Fruit fly (Drosophila melanogaster) whole organism, embryonic: ENCODE results near the gene plum.

Experiments used
- Asciz ChIP-seq: fragments of 200-800 bp; sonication (Bioruptor generic); optimal IDR thresholded peaks from 2 replicates; lab custom pipeline; 2017; ENCODE audit warnings: missing biosample characterization, mild to moderate bottlenecking, missing genetic modification characterization, missing genetic modification reagents
- CG10209 ChIP-seq: fragments of 200-800 bp; sonication (Bioruptor generic); optimal IDR thresholded peaks from 3 replicates; lab custom pipeline; 2017; ENCODE audit warnings: missing biosample characterization, mild to moderate bottlenecking, missing genetic modification characterization, missing genetic modification reagents
- CG10274 ChIP-seq: fragments of 200-800 bp; sonication (Bioruptor generic); optimal IDR thresholded peaks from 3 replicates; lab custom pipeline; 2017; ENCODE audit warnings: missing biosample characterization, mild to moderate bottlenecking, missing genetic modification characterization
- CG10959 ChIP-seq: fragments of 200-800 bp; sonication (Bioruptor generic); IDR thresholded peaks from 2 replicates; pipeline ENCODE4 v1.3.6; 2022; ENCODE audit warnings: missing biosample characterization, missing genetic modification characterization
- CG12744 ChIP-seq: fragments of 200-800 bp; sonication (Bioruptor generic); optimal IDR thresholded peaks from 2 replicates; lab custom pipeline; 2016; ENCODE audit warnings: missing biosample characterization, missing genetic modification characterization
- CG12769 ChIP-seq: fragments of 200-800 bp; sonication (Bioruptor generic); optimal IDR thresholded peaks from 2 replicates; lab custom pipeline; 2019; ENCODE audit warnings: missing biosample characterization, mild to moderate bottlenecking, missing genetic modification characterization, moderate library complexity
- CG13775 ChIP-seq: fragments of 200-800 bp; sonication (Bioruptor generic); optimal IDR thresholded peaks from 3 replicates; lab custom pipeline; 2017; ENCODE audit warnings: missing biosample characterization, mild to moderate bottlenecking, missing genetic modification characterization
- CG17568 ChIP-seq: fragments of 200-800 bp; sonication (Bioruptor generic); optimal IDR thresholded peaks from 2 replicates; lab custom pipeline; 2018; ENCODE audit warnings: missing biosample characterization, mild to moderate bottlenecking, missing genetic modification characterization, moderate library complexity
- CG18619 ChIP-seq: fragments of 200-800 bp; sonication (Bioruptor generic); optimal IDR thresholded peaks from 3 replicates; lab custom pipeline; 2017; ENCODE audit warnings: missing biosample characterization, mild to moderate bottlenecking, missing genetic modification characterization
- CG2202 ChIP-seq: fragments of 200-800 bp; sonication (Bioruptor generic); optimal IDR thresholded peaks from 2 replicates; lab custom pipeline; 2018; ENCODE audit warnings: missing biosample characterization, mild to moderate bottlenecking, missing genetic modification characterization
- CG2875 ChIP-seq: fragments of 200-800 bp; sonication (Bioruptor generic); optimal IDR thresholded peaks from 2 replicates; lab custom pipeline; 2017; ENCODE audit warnings: missing biosample characterization, mild to moderate bottlenecking, missing genetic modification characterization, missing genetic modification reagents
- CG30020 ChIP-seq: fragments of 200-800 bp; optimal IDR thresholded peaks from 2 replicates; lab custom pipeline; 2019; ENCODE audit warnings: missing biosample characterization, mild to moderate bottlenecking, missing genetic modification characterization, moderate library complexity
- CG31388 ChIP-seq: fragments of 200-800 bp; sonication (Bioruptor generic); optimal IDR thresholded peaks from 2 replicates; lab custom pipeline; 2016; ENCODE audit warnings: missing biosample characterization, missing genetic modification characterization
- CG3163 ChIP-seq: fragments of 200-800 bp; sonication (Bioruptor generic); optimal IDR thresholded peaks from 3 replicates; lab custom pipeline; 2016; ENCODE audit warnings: missing biosample characterization, missing genetic modification characterization
- CG4282 ChIP-seq: fragments of 200-800 bp; sonication (Bioruptor generic); optimal IDR thresholded peaks from 2 replicates; lab custom pipeline; 2016; ENCODE audit warnings: missing biosample characterization, missing genetic modification characterization
- CG4360 ChIP-seq: fragments of 200-800 bp; sonication (Bioruptor generic); IDR thresholded peaks from 2 replicates; pipeline ENCODE4 v1.3.6; 2022; ENCODE audit warnings: missing biosample characterization, missing genetic modification characterization
- CG4617 ChIP-seq: fragments of 200-800 bp; sonication (Bioruptor generic); optimal IDR thresholded peaks from 3 replicates; lab custom pipeline; 2016; ENCODE audit warnings: missing biosample characterization, missing genetic modification characterization, borderline replicate concordance
- CG7987 ChIP-seq: fragments of 200-800 bp; sonication (Bioruptor generic); optimal IDR thresholded peaks from 2 replicates; lab custom pipeline; 2018; ENCODE audit warnings: missing biosample characterization, mild to moderate bottlenecking, missing genetic modification characterization, moderate library complexity
- CG8359 ChIP-seq: fragments of 200-800 bp; sonication (Bioruptor generic); optimal IDR thresholded peaks from 2 replicates; lab custom pipeline; 2017; ENCODE audit warnings: missing biosample characterization, mild to moderate bottlenecking, missing genetic modification characterization, borderline replicate concordance
- Dp ChIP-seq: fragments of 200-800 bp; sonication (Bioruptor generic); optimal IDR thresholded peaks from 2 replicates; lab custom pipeline; 2018; ENCODE audit warnings: missing biosample characterization, mild to moderate bottlenecking, missing genetic modification characterization, moderate library complexity
- HLH54F ChIP-seq: fragments of 200-800 bp; sonication (Bioruptor generic); optimal IDR thresholded peaks from 3 replicates; lab custom pipeline; 2016; ENCODE audit warnings: missing biosample characterization, missing genetic modification characterization
- NFAT ChIP-seq: fragments of 200-800 bp; sonication (Bioruptor generic); IDR thresholded peaks from 2 replicates; pipeline ENCODE4 v1.3.6; 2022; ENCODE audit warnings: missing biosample characterization, missing genetic modification characterization
- Poxn ChIP-seq: fragments of 200-800 bp; sonication (Bioruptor generic); IDR thresholded peaks from 2 replicates; pipeline ENCODE4 v1.3.6; 2022; ENCODE audit warnings: missing biosample characterization, missing genetic modification characterization
- Trl ChIP-seq, 3 experiments: fragments of >200 bp in 2 of 3; fragments of 200-800 bp in 1 of 3; sonication (Bioruptor generic) in 1 of 3; optimal IDR thresholded peaks; 2 replicates in 1 of 3; 3 replicates in 2 of 3; lab custom pipeline; 2016 to 2017; ENCODE audit warnings: missing biosample characterization in 1 of 3, missing genetic modification characterization in 1 of 3
- Vsx1 ChIP-seq: fragments of 200-800 bp; sonication (Bioruptor generic); optimal IDR thresholded peaks from 2 replicates; lab custom pipeline; 2017; ENCODE audit warnings: missing biosample characterization, mild to moderate bottlenecking, missing genetic modification characterization, missing genetic modification reagents
- Xrp1 ChIP-seq: fragments of 200-800 bp; sonication (Bioruptor generic); IDR thresholded peaks from 2 replicates; pipeline ENCODE4 v1.3.6; 2022; ENCODE audit warnings: missing biosample characterization, missing genetic modification characterization
- bowl ChIP-seq: fragments of 200-800 bp; sonication (Bioruptor generic); IDR thresholded peaks from 2 replicates; pipeline ENCODE4 v1.3.6; 2022; ENCODE audit warnings: missing biosample characterization, missing genetic modification characterization
- da ChIP-seq: fragments of 200-800 bp; sonication (Bioruptor generic); optimal IDR thresholded peaks from 2 replicates; lab custom pipeline; 2016; ENCODE audit warnings: missing biosample characterization, missing genetic modification characterization
- dimm ChIP-seq: fragments of 200-800 bp; sonication (Bioruptor generic); IDR thresholded peaks from 2 replicates; pipeline ENCODE4 v1.3.6; 2022; ENCODE audit warnings: missing biosample characterization, missing genetic modification characterization
- dmrt11E ChIP-seq: fragments of 200-800 bp; sonication (Bioruptor generic); optimal IDR thresholded peaks from 3 replicates; lab custom pipeline; 2018; ENCODE audit warnings: missing biosample characterization, mild to moderate bottlenecking, missing genetic modification characterization, moderate library complexity
- dmrt99B ChIP-seq: fragments of 200-800 bp; sonication (Bioruptor generic); optimal IDR thresholded peaks from 2 replicates; lab custom pipeline; 2018; ENCODE audit warnings: missing biosample characterization, mild to moderate bottlenecking, missing genetic modification characterization, moderate library complexity
- dysf ChIP-seq: fragments of 200-800 bp; sonication (Bioruptor generic); IDR thresholded peaks from 3 replicates; pipeline ENCODE4 v1.3.6; 2022; ENCODE audit warnings: missing biosample characterization, missing genetic modification characterization
- exex ChIP-seq: fragments of 200-800 bp; sonication (Bioruptor generic); optimal IDR thresholded peaks from 4 replicates; lab custom pipeline; 2018; ENCODE audit warnings: missing biosample characterization, mild to moderate bottlenecking, missing genetic modification characterization, moderate library complexity
- grn ChIP-seq: fragments of 200-800 bp; sonication (Bioruptor generic); optimal IDR thresholded peaks from 3 replicates; lab custom pipeline; 2017; ENCODE audit warnings: missing biosample characterization, missing genetic modification characterization
- hbn ChIP-seq: fragments of 200-800 bp; sonication (Bioruptor generic); IDR thresholded peaks from 2 replicates; pipeline ENCODE4 v1.3.6; 2022; ENCODE audit warnings: missing biosample characterization, missing genetic modification characterization; ENCODE audit not compliant: partially characterized antibody
- hth ChIP-seq: fragments of >200 bp; optimal IDR thresholded peaks from 2 replicates; lab custom pipeline; 2017; ENCODE audit warnings: inconsistent platforms
- inv ChIP-seq: fragments of 200-800 bp; sonication (Bioruptor generic); IDR thresholded peaks from 2 replicates; pipeline ENCODE4 v1.3.6; 2022; ENCODE audit warnings: missing biosample characterization, missing genetic modification characterization; ENCODE audit not compliant: partially characterized antibody
- knrl ChIP-seq: fragments of 200-800 bp; sonication (Bioruptor generic); IDR thresholded peaks from 3 replicates; pipeline ENCODE4 v1.3.6; 2022; ENCODE audit warnings: missing biosample characterization, missing genetic modification characterization; ENCODE audit not compliant: partially characterized antibody
- p53 ChIP-seq: fragments of 200-800 bp; sonication (Bioruptor generic); optimal IDR thresholded peaks from 2 replicates; lab custom pipeline; 2016; ENCODE audit warnings: missing biosample characterization, missing genetic modification characterization
- pan ChIP-seq, 4 experiments: fragments of >200 bp in 3 of 4; fragments of 200-800 bp in 1 of 4; sonication (Bioruptor generic) in 1 of 4; optimal IDR thresholded peaks in 3 of 4; IDR thresholded peaks in 1 of 4; 2 replicates each; pipeline versions ENCODE4 v1.3.6 to Lab custom; 2017 to 2022; ENCODE audit warnings: missing biosample characterization in 2 of 4, missing genetic modification characterization in 2 of 4, mixed read lengths in 1 of 4
- peb ChIP-seq: fragments of 200-800 bp; sonication (Bioruptor generic); IDR thresholded peaks from 2 replicates; pipeline ENCODE4 v1.3.6; 2022; ENCODE audit warnings: missing biosample characterization, missing genetic modification characterization
- phol ChIP-seq: fragments of 200-800 bp; sonication (Bioruptor generic); optimal IDR thresholded peaks from 3 replicates; lab custom pipeline; 2018; ENCODE audit warnings: missing biosample characterization, mild to moderate bottlenecking, missing genetic modification characterization, moderate library complexity
- pnt ChIP-seq: fragments of 200-800 bp; sonication (Bioruptor generic); optimal IDR thresholded peaks from 3 replicates; lab custom pipeline; 2016; ENCODE audit warnings: missing biosample characterization, missing genetic modification characterization
- ranshi ChIP-seq: fragments of 200-800 bp; sonication (Bioruptor generic); IDR thresholded peaks from 2 replicates; pipeline ENCODE4 v1.3.6; 2022; ENCODE audit warnings: missing biosample characterization, missing genetic modification characterization
- sens ChIP-seq: fragments of 200-800 bp; sonication (Bioruptor generic); peaks from one replicate; lab custom pipeline; 2016; ENCODE audit warnings: missing biosample characterization, missing genetic modification characterization
- tna ChIP-seq: fragments of 200-800 bp; sonication (Bioruptor generic); IDR thresholded peaks from 2 replicates; pipeline ENCODE4 v1.3.6; 2022; ENCODE audit warnings: missing biosample characterization, missing genetic modification characterization; ENCODE audit not compliant: partially characterized antibody
- z ChIP-seq: fragments of 200-800 bp; sonication (Bioruptor generic); IDR thresholded peaks from 3 replicates; pipeline ENCODE4 v1.3.6; 2022; ENCODE audit warnings: missing biosample characterization, missing genetic modification characterization
- zfh1 ChIP-seq: fragments of 200-800 bp; sonication (Bioruptor generic); IDR thresholded peaks from 3 replicates; pipeline ENCODE4 v1.3.6; 2022; ENCODE audit warnings: missing biosample characterization, missing genetic modification characterization

plum gene

DNA sequence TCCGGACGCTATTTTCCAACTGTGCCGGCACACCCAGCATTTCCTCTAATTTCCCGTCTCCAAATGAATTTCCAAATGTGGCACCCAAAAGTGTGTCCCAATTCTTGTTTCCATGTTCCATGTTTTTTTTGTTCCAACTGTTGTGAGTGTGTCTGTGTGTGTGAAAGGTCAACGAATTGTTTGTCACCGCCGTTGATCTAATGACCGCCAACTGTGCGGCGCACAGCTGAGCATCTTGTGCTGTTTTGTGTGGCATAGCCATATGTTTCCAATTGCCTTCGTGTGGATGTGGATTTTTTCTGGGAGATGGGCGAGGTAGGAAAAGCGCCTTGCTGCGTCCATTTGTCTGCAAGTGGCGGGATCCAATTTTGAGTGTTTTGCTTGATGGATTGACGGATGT lies 17.2 kb upstream of the plum start (continued):
- TF ChIP-seq da (GFP tag; lab: Kevin White, UChicago) (peak; percentile 7), HLH54F (GFP tag; lab: Kevin White, UChicago) (no peak), Trl (optimal IDR thresholded peaks at IDR 0.05; lab: Kevin White, UChicago) (no peak), Trl (GFP tag; optimal IDR thresholded peaks at IDR 0.05; lab: Kevin White, UChicago) (no peak), ranshi (GFP tag; lab: Robert Waterston, UW) (no peak)

dm6 chr3R:26549561-26550223 lies 14.7 kb upstream of the plum start:
- TF ChIP-seq CG8359 (no peak), CG2875 (GFP tag; lab: Kevin White, UChicago) (no peak), CG12744 (GFP tag; lab: Kevin White, UChicago) (no peak), CG12769 (tag; lab: Kevin White, UChicago) (peak; percentile 79), Poxn (GFP tag; lab: Robert Waterston, UW) (no peak), CG4617 (no peak), CG10959 (no peak), CG31388 (GFP tag; lab: Kevin White, UChicago) (no peak), zfh1 (GFP tag; lab: Robert Waterston, UW) (no peak), CG17568 (GFP tag; lab: Kevin White, UChicago) (no peak), CG30020 (tag; lab: Kevin White, UChicago) (no peak), p53 (GFP tag; lab: Kevin White, UChicago) (no peak), phol (no peak), Xrp1 (peak; percentile 20; the same call in 1 of the 2 replicates), bowl (GFP tag; lab: Robert Waterston, UW) (no peak), exex (no peak), CG4360 (GFP tag; lab: Robert Waterston, UW) (no peak), z (no peak), Vsx1 (GFP tag; lab: Kevin White, UChicago) (no peak), CG18619 (GFP tag; lab: Kevin White, UChicago) (no peak), CG10274 (no peak), CG2202 (tag; lab: Kevin White, UChicago) (no peak), Asciz (GFP tag; lab: Kevin White, UChicago) (peak; percentile 21), sens (GFP tag; lab: Kevin White, UChicago) (no peak), dysf (no peak), tna (GFP tag; lab: Robert Waterston, UW) (no peak), hbn (GFP tag; lab: Robert Waterston, UW) (no peak), dmrt11E (tag; lab: Kevin White, UChicago) (peak; percentile 52), pan (optimal IDR thresholded peaks at IDR 0.05; lab: Kevin White, UChicago) (no peak), pan (GFP tag; optimal IDR thresholded peaks at IDR 0.05 in 1 of 2, IDR thresholded peaks at IDR 0.05 in 1 of 2) (peak in 1 of 2 experiments; percentile 28), NFAT (GFP tag; lab: Robert Waterston, UW) (no peak), CG13775 (no peak), CG3163 (no peak), dmrt99B (tag; lab: Kevin White, UChicago) (peak; percentile 18), pnt (GFP tag; lab: Kevin White, UChicago) (no peak), grn (no peak), hth (no peak), peb (GFP tag; lab: Robert Waterston, UW) (no peak), knrl (GFP tag; lab: Robert Waterston, UW) (no peak), CG4282 (no peak), dimm (GFP tag; lab: Robert Waterston, UW) (no peak), CG7987 (no peak), Dp (GFP tag; lab: Kevin White, UChicago) (no peak), CG10209 (GFP tag; lab: Kevin White, UChicago) (no peak), inv (GFP tag; lab: Robert Waterston, UW) (no peak)
